Fruit fly (Drosophila melanogaster) whole organism, embryonic: ENCODE results near the gene iav.
A peak's percentile ranks its signal among the peaks of the same experiment; 100 is the strongest.

Experiments
- Ada2b ChIP-seq: fragments of 200-800 bp; sonication (Bioruptor generic); IDR thresholded peaks from 2 replicates; pipeline ENCODE4 v1.3.6; 2022; ENCODE audit warnings: missing biosample characterization, missing genetic modification characterization
- CG1024 ChIP-seq: fragments of 200-800 bp; sonication (Bioruptor generic); IDR thresholded peaks from 2 replicates; pipeline ENCODE4 v1.3.6; 2022; ENCODE audit warnings: missing biosample characterization, missing genetic modification characterization
- CG14050 ChIP-seq: fragments of 200-800 bp; sonication (Bioruptor generic); IDR thresholded peaks from 3 replicates; pipeline ENCODE4 v1.3.6; 2022; ENCODE audit warnings: missing biosample characterization, missing genetic modification characterization
- CG1603 ChIP-seq: fragments of 200-800 bp; sonication (Bioruptor generic); optimal IDR thresholded peaks from 2 replicates; lab custom pipeline; 2019; ENCODE audit warnings: missing biosample characterization, mild to moderate bottlenecking, missing genetic modification characterization, moderate library complexity
- CG17802 ChIP-seq: fragments of 200-800 bp; sonication (Bioruptor generic); optimal IDR thresholded peaks from 2 replicates; lab custom pipeline; 2018; ENCODE audit warnings: missing biosample characterization, mild to moderate bottlenecking, missing genetic modification characterization, moderate library complexity
- CG17829 ChIP-seq: fragments of 200-800 bp; optimal IDR thresholded peaks from 2 replicates; lab custom pipeline; 2019; ENCODE audit warnings: missing biosample characterization, mild to moderate bottlenecking, missing genetic modification characterization, moderate library complexity
- CG17912 ChIP-seq: fragments of 200-800 bp; sonication (Bioruptor generic); optimal IDR thresholded peaks from 2 replicates; lab custom pipeline; 2018; ENCODE audit warnings: missing biosample characterization, mild to moderate bottlenecking, missing genetic modification characterization
- CG18262 ChIP-seq: fragments of 200-800 bp; optimal IDR thresholded peaks from 3 replicates; lab custom pipeline; 2019; ENCODE audit warnings: missing biosample characterization, mild to moderate bottlenecking, missing genetic modification characterization, moderate library complexity
- CG18599 ChIP-seq: fragments of 200-800 bp; sonication (Bioruptor generic); optimal IDR thresholded peaks from 3 replicates; lab custom pipeline; 2017; ENCODE audit warnings: missing biosample characterization, missing genetic modification characterization, mild to moderate bottlenecking, moderate library complexity, missing genetic modification reagents
- CG2678 ChIP-seq: fragments of 200-800 bp; sonication (Bioruptor generic); optimal IDR thresholded peaks from 3 replicates; lab custom pipeline; 2019; ENCODE audit warnings: missing biosample characterization, mild to moderate bottlenecking, missing genetic modification characterization, moderate library complexity
- CG30403 ChIP-seq: fragments of 200-800 bp; sonication (Bioruptor generic); optimal IDR thresholded peaks from 3 replicates; lab custom pipeline; 2016; ENCODE audit warnings: missing biosample characterization, missing genetic modification characterization
- CG31224 ChIP-seq: fragments of 200-800 bp; sonication (Bioruptor generic); IDR thresholded peaks from 2 replicates; pipeline ENCODE4 v1.3.6; 2022; ENCODE audit warnings: missing biosample characterization, missing genetic modification characterization
- CG3847 ChIP-seq: fragments of 200-800 bp; sonication (Bioruptor generic); IDR thresholded peaks from 2 replicates; pipeline ENCODE4 v1.3.6; 2022; ENCODE audit warnings: missing biosample characterization, missing genetic modification characterization
- CG42726 ChIP-seq: fragments of 200-800 bp; sonication (Bioruptor generic); IDR thresholded peaks from 2 replicates; pipeline ENCODE4 v1.3.6; 2022; ENCODE audit warnings: missing biosample characterization, missing genetic modification characterization; ENCODE audit not compliant: partially characterized antibody
- CG6175 ChIP-seq: fragments of 200-800 bp; sonication (Bioruptor generic); IDR thresholded peaks from 3 replicates; pipeline ENCODE4 v1.3.6; 2022; ENCODE audit warnings: missing biosample characterization, missing genetic modification characterization
- CG7786 ChIP-seq: fragments of 200-800 bp; sonication (Bioruptor generic); optimal IDR thresholded peaks from 2 replicates; lab custom pipeline; 2016; ENCODE audit warnings: missing biosample characterization, missing genetic modification characterization
- CG8388 ChIP-seq: fragments of 200-800 bp; sonication (Bioruptor generic); optimal IDR thresholded peaks from 2 replicates; lab custom pipeline; 2019; ENCODE audit warnings: missing biosample characterization, mild to moderate bottlenecking, missing genetic modification characterization, moderate library complexity
- CG9932 ChIP-seq: fragments of 200-800 bp; sonication (Bioruptor generic); IDR thresholded peaks from 2 replicates; pipeline ENCODE4 v1.3.6; 2022; ENCODE audit warnings: missing biosample characterization, missing genetic modification characterization
- HLH4C ChIP-seq: fragments of 200-800 bp; sonication (Bioruptor generic); IDR thresholded peaks from 3 replicates; pipeline ENCODE4 v1.3.6; 2022; ENCODE audit warnings: missing biosample characterization, missing genetic modification characterization; ENCODE audit not compliant: partially characterized antibody
- Hr3 ChIP-seq: fragments of 200-800 bp; sonication (Bioruptor generic); optimal IDR thresholded peaks from 3 replicates; lab custom pipeline; 2016; ENCODE audit warnings: missing biosample characterization, missing genetic modification characterization
- Hr51 ChIP-seq, 2 experiments: fragments of 200-800 bp; sonication (Bioruptor generic); optimal IDR thresholded peaks; 2 replicates in 1 of 2; 3 replicates in 1 of 2; lab custom pipeline; 2016 to 2018; ENCODE audit warnings: missing biosample characterization in 2 of 2, missing genetic modification characterization in 2 of 2, mild to moderate bottlenecking in 1 of 2, moderate library complexity in 1 of 2
- Jarid2 ChIP-seq: fragments of 200-800 bp; sonication (Bioruptor generic); optimal IDR thresholded peaks from 3 replicates; lab custom pipeline; 2017; ENCODE audit warnings: mild to moderate bottlenecking, missing biosample characterization, missing genetic modification reagents, missing genetic modification characterization
- MBD-R2 ChIP-seq: fragments of 200-800 bp; sonication (Bioruptor generic); IDR thresholded peaks from 2 replicates; pipeline ENCODE4 v1.3.6; 2022; ENCODE audit warnings: missing biosample characterization, missing genetic modification characterization
- Optix ChIP-seq: fragments of 200-800 bp; sonication (Bioruptor generic); IDR thresholded peaks from 3 replicates; pipeline ENCODE4 v1.3.6; 2022; ENCODE audit warnings: missing biosample characterization, missing genetic modification characterization
- Pdp1 ChIP-seq, 2 experiments: fragments of 200-800 bp; sonication (Bioruptor generic); optimal IDR thresholded peaks; 3 replicates each; lab custom pipeline; 2016; ENCODE audit warnings: missing biosample characterization in 2 of 2, missing genetic modification characterization in 2 of 2, mild to moderate bottlenecking in 1 of 2, moderate library complexity in 1 of 2
- Poxn ChIP-seq: fragments of 200-800 bp; sonication (Bioruptor generic); IDR thresholded peaks from 2 replicates; pipeline ENCODE4 v1.3.6; 2022; ENCODE audit warnings: missing biosample characterization, missing genetic modification characterization
- Ravus ChIP-seq: fragments of 200-800 bp; sonication (Bioruptor generic); IDR thresholded peaks from 2 replicates; pipeline ENCODE4 v1.3.6; 2022; ENCODE audit warnings: missing biosample characterization, missing genetic modification characterization
- Rfx ChIP-seq: fragments of 200-800 bp; sonication (Bioruptor generic); IDR thresholded peaks from 2 replicates; pipeline ENCODE4 v1.3.6; 2022; ENCODE audit warnings: missing biosample characterization, missing genetic modification characterization
- Side ChIP-seq: fragments of 200-800 bp; sonication (Bioruptor generic); optimal IDR thresholded peaks from 2 replicates; lab custom pipeline; 2016; ENCODE audit warnings: missing biosample characterization, missing genetic modification characterization
- al ChIP-seq: fragments of 200-800 bp; sonication (Bioruptor generic); IDR thresholded peaks from 2 replicates; pipeline ENCODE4 v1.3.6; 2022; ENCODE audit warnings: missing biosample characterization, missing genetic modification characterization
- br ChIP-seq: fragments of >200 bp; optimal IDR thresholded peaks from 2 replicates; lab custom pipeline; 2017
- chm ChIP-seq: fragments of 200-800 bp; sonication (Bioruptor generic); IDR thresholded peaks from 2 replicates; pipeline ENCODE4 v1.3.6; 2022; ENCODE audit warnings: missing biosample characterization, missing genetic modification characterization
- chn ChIP-seq: fragments of 200-800 bp; sonication (Bioruptor generic); optimal IDR thresholded peaks from 2 replicates; lab custom pipeline; 2016; ENCODE audit warnings: missing biosample characterization, missing genetic modification characterization
- ci ChIP-seq: fragments of 200-800 bp; sonication (Bioruptor generic); IDR thresholded peaks from 3 replicates; pipeline ENCODE4 v1.3.6; 2022; ENCODE audit warnings: missing biosample characterization, missing genetic modification characterization
- croc ChIP-seq: fragments of 200-800 bp; sonication (Bioruptor generic); conservative IDR thresholded peaks from 3 replicates; pipeline ENCODE4 v1.3.6; 2022; ENCODE audit warnings: missing biosample characterization, missing genetic modification characterization
- emc ChIP-seq: fragments of 200-800 bp; sonication (Bioruptor generic); optimal IDR thresholded peaks from 2 replicates; lab custom pipeline; 2016; ENCODE audit warnings: missing biosample characterization, missing genetic modification characterization
- exex ChIP-seq: fragments of 200-800 bp; sonication (Bioruptor generic); optimal IDR thresholded peaks from 4 replicates; lab custom pipeline; 2018; ENCODE audit warnings: missing biosample characterization, mild to moderate bottlenecking, missing genetic modification characterization, moderate library complexity
- fd3F ChIP-seq: fragments of 200-800 bp; sonication (Bioruptor generic); optimal IDR thresholded peaks from 2 replicates; lab custom pipeline; 2018; ENCODE audit warnings: missing biosample characterization, mild to moderate bottlenecking, missing genetic modification characterization, moderate library complexity
- ftz-f1 ChIP-seq: fragments of 200-800 bp; sonication (Bioruptor generic); optimal IDR thresholded peaks from 2 replicates; lab custom pipeline; 2016; ENCODE audit warnings: missing biosample characterization, missing genetic modification characterization
- gce ChIP-seq: fragments of 200-800 bp; sonication (Bioruptor generic); IDR thresholded peaks from 3 replicates; pipeline ENCODE4 v1.3.6; 2022; ENCODE audit warnings: missing biosample characterization, missing genetic modification characterization
- gt ChIP-seq: fragments of 200-800 bp; sonication (Bioruptor generic); IDR thresholded peaks from 2 replicates; pipeline ENCODE4 v1.3.6; 2022; ENCODE audit warnings: missing biosample characterization, missing genetic modification characterization
- ind ChIP-seq: fragments of 200-800 bp; sonication (Bioruptor generic); optimal IDR thresholded peaks from 3 replicates; lab custom pipeline; 2016; ENCODE audit warnings: missing biosample characterization, missing genetic modification characterization
- luna ChIP-seq: fragments of 200-800 bp; sonication (Bioruptor generic); optimal IDR thresholded peaks from 2 replicates; lab custom pipeline; 2016; ENCODE audit warnings: missing biosample characterization, missing genetic modification characterization
- pan ChIP-seq, 4 experiments: fragments of >200 bp in 3 of 4; fragments of 200-800 bp in 1 of 4; sonication (Bioruptor generic) in 1 of 4; optimal IDR thresholded peaks in 3 of 4; IDR thresholded peaks in 1 of 4; 2 replicates each; pipeline versions ENCODE4 v1.3.6 to Lab custom; 2017 to 2022; ENCODE audit warnings: missing biosample characterization in 2 of 4, missing genetic modification characterization in 2 of 4, mixed read lengths in 1 of 4
- pfk ChIP-seq: fragments of 200-800 bp; sonication (Bioruptor generic); optimal IDR thresholded peaks from 2 replicates; lab custom pipeline; 2018; ENCODE audit warnings: missing biosample characterization, mild to moderate bottlenecking, missing genetic modification characterization, moderate library complexity
- tna ChIP-seq: fragments of 200-800 bp; sonication (Bioruptor generic); IDR thresholded peaks from 2 replicates; pipeline ENCODE4 v1.3.6; 2022; ENCODE audit warnings: missing biosample characterization, missing genetic modification characterization; ENCODE audit not compliant: partially characterized antibody
- yki ChIP-seq: fragments of >200 bp; optimal IDR thresholded peaks from 3 replicates; lab custom pipeline; 2018
- zen2 ChIP-seq: fragments of 200-800 bp; sonication (Bioruptor generic); IDR thresholded peaks from 3 replicates; pipeline ENCODE4 v1.3.6; 2022; ENCODE audit warnings: missing biosample characterization, missing genetic modification characterization; ENCODE audit not compliant: partially characterized antibody
- zfh1 ChIP-seq: fragments of 200-800 bp; sonication (Bioruptor generic); IDR thresholded peaks from 3 replicates; pipeline ENCODE4 v1.3.6; 2022; ENCODE audit warnings: missing biosample characterization, missing genetic modification characterization

The iav gene

DNA sequence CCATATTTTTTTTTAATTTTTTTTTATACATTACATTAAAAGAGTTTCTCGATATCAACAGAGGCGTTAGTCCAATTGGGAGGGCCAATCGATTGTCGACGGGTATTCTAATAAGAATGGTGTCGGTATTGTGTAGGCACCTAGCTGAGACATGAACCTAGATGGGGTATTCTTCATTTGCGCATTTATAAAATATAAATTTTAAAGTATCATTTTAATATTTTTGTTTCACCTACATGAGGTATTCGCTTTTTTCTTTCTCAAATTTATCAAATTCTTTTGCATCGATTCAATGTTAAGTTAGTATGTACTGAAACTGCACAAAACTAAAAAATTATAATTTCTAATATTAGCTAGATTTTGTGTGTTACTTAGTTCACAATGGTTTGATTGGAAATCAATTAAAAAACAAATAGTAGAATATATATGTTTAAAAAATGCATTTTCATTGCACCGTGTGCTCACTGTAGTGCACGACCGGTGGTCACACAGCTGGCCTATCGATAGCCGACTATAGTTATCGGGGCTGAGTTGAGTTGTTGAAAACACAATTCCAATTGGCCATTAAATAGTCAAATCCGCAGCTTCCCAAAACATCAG is 30.2 kb downstream of the iav start, which contains the start of the genes CG14435 and Tmf (continued):
- TF ChIP-seq exex (tag; lab: Kevin White, UChicago): peak; percentile 55
- TF ChIP-seq al (GFP tag; lab: Robert Waterston, UW): peak; percentile 84
- peak; percentile 83 for TF ChIP-seq fd3F
- TF ChIP-seq Side: peak; percentile 1
- no peak for TF ChIP-seq ftz-f1 (GFP tag; lab: Kevin White, UChicago)
- peak; percentile 91 for TF ChIP-seq Rfx (GFP tag; lab: Robert Waterston, UW)
- peak; percentile 90 for TF ChIP-seq CG2678 (tag; lab: Kevin White, UChicago)
- peak; percentile 60 to 82 for TF ChIP-seq Hr51 (GFP tag; optimal IDR thresholded peaks at IDR 0.05; lab: Kevin White, UChicago)
- TF ChIP-seq MBD-R2: peak; percentile 68
- TF ChIP-seq Ada2b (GFP tag; lab: Robert Waterston, UW): peak; percentile 84
- no peak for TF ChIP-seq pan (optimal IDR thresholded peaks at IDR 0.05; lab: Kevin White, UChicago)
- TF ChIP-seq pan (GFP tag; optimal IDR thresholded peaks at IDR 0.05 in 1 of 2, IDR thresholded peaks at IDR 0.05 in 1 of 2): peak in 1 of 2 experiments; percentile 82
- TF ChIP-seq CG6175 (GFP tag; lab: Robert Waterston, UW): peak; percentile 80
- no peak for TF ChIP-seq emc (GFP tag; lab: Kevin White, UChicago)
- TF ChIP-seq Pdp1 (GFP tag; optimal IDR thresholded peaks at IDR 0.05; lab: Kevin White, UChicago): peak; percentile 48 to 75
- TF ChIP-seq Hr3 (GFP tag; lab: Kevin White, UChicago): peak; percentile 91
- TF ChIP-seq zen2: peak; percentile 29; the same call in 1 of the 3 replicates
- peak; percentile 82 for TF ChIP-seq ind (GFP tag; lab: Kevin White, UChicago)
- peak; percentile 83 for TF ChIP-seq CG17829 (tag; lab: Kevin White, UChicago)
- 0 out of 3 replicates have a peak, but pooled peaks have one; percentile 46 for TF ChIP-seq Optix (GFP tag; lab: Robert Waterston, UW)
- TF ChIP-seq gt (GFP tag; lab: Robert Waterston, UW): peak; percentile 56; the same call in 1 of the 2 replicates
- no peak for TF ChIP-seq CG1603 (tag; lab: Kevin White, UChicago)
- TF ChIP-seq chn: peak; percentile 66
- peak; percentile 86 for TF ChIP-seq zfh1 (GFP tag; lab: Robert Waterston, UW)
- 0 out of 2 replicates have a peak, but pooled peaks have one; percentile 37 for TF ChIP-seq chm (GFP tag; lab: Robert Waterston, UW)
- peak; percentile 12 for TF ChIP-seq CG17912
- TF ChIP-seq tna (GFP tag; lab: Robert Waterston, UW): 0 out of 2 replicates have a peak, but pooled peaks have one; percentile 8
- TF ChIP-seq gce (GFP tag; lab: Robert Waterston, UW): peak; percentile 59; the same call in 1 of the 3 replicates
- peak; percentile 88 for TF ChIP-seq CG18262
- peak; percentile 58 for TF ChIP-seq CG17802 (tag; lab: Kevin White, UChicago)
- TF ChIP-seq CG18599: peak; percentile 82
- peak; percentile 85 for TF ChIP-seq CG3847 (GFP tag; lab: Robert Waterston, UW)
- TF ChIP-seq CG42726 (GFP tag; lab: Robert Waterston, UW): 0 out of 2 replicates have a peak, but pooled peaks have one; percentile 20
- peak; percentile 69 for TF ChIP-seq Poxn
- TF ChIP-seq ci: peak; percentile 80
- no peak for TF ChIP-seq yki
- TF ChIP-seq CG31224 (GFP tag; lab: Robert Waterston, UW): peak; percentile 67
- peak; percentile 49 for TF ChIP-seq Jarid2
- TF ChIP-seq CG9932: peak; percentile 93
- peak; percentile 76 for TF ChIP-seq CG8388
- no peak for TF ChIP-seq luna (GFP tag; lab: Kevin White, UChicago)
- peak; percentile 56; the same call in 1 of the 3 replicates for TF ChIP-seq HLH4C
- peak; percentile 55 for TF ChIP-seq CG7786 (GFP tag; lab: Kevin White, UChicago)
- peak; percentile 69 for TF ChIP-seq CG14050 (GFP tag; lab: Robert Waterston, UW)
- TF ChIP-seq pfk (GFP tag; lab: Kevin White, UChicago): no peak
- peak; percentile 45 for TF ChIP-seq Ravus (GFP tag; lab: Robert Waterston, UW)
- TF ChIP-seq croc (GFP tag; lab: Robert Waterston, UW): peak; percentile 72
- TF ChIP-seq br: no peak
- peak; percentile 91 for TF ChIP-seq CG30403 (GFP tag; lab: Kevin White, UChicago)
- peak; percentile 64 for TF ChIP-seq CG1024 (GFP tag; lab: Robert Waterston, UW)
